Worm (Caenorhabditis elegans) whole organism, midembryonic: Measurements from ENCODE around the gene fust-1.

Experiments used
- cog-1 ChIP-seq: sonication (generic microtip); optimal IDR thresholded peaks from 2 replicates; lab custom pipeline; 2016; ENCODE audit warnings: missing genetic modification characterization, missing compliant biosample characterization
- flt-1 ChIP-seq: fragments of 200-800 bp; sonication (Bioruptor generic); IDR thresholded peaks from 2 replicates; pipeline ENCODE4 v1.3.6; 2022; ENCODE audit warnings: missing genetic modification characterization, missing compliant biosample characterization
- klf-2 ChIP-seq: fragments of 200-800 bp; sonication (Bioruptor generic); conservative IDR thresholded peaks from 2 replicates; pipeline ENCODE4 v1.3.6; 2022; ENCODE audit warnings: missing genetic modification reagents, missing genetic modification characterization, missing compliant biosample characterization
- med-1 ChIP-seq: sonication (generic microtip); optimal IDR thresholded peaks from 2 replicates; lab custom pipeline; 2017; ENCODE audit warnings: missing genetic modification characterization, mild to moderate bottlenecking, missing compliant biosample characterization, antibody characterized with exemption, missing genetic modification reagents; ENCODE audit not compliant: insufficient read depth
- tab-1 ChIP-seq: fragments of 200-800 bp; sonication (Bioruptor generic); IDR thresholded peaks from 2 replicates; pipeline ENCODE4 v1.3.6; 2022; ENCODE audit warnings: missing genetic modification characterization, missing compliant biosample characterization
- ztf-29 ChIP-seq: fragments of 200-800 bp; sonication (Bioruptor generic); IDR thresholded peaks from 2 replicates; pipeline ENCODE4 v1.3.6; 2022; ENCODE audit warnings: missing genetic modification reagents, missing genetic modification characterization, missing compliant biosample characterization

DNA sequence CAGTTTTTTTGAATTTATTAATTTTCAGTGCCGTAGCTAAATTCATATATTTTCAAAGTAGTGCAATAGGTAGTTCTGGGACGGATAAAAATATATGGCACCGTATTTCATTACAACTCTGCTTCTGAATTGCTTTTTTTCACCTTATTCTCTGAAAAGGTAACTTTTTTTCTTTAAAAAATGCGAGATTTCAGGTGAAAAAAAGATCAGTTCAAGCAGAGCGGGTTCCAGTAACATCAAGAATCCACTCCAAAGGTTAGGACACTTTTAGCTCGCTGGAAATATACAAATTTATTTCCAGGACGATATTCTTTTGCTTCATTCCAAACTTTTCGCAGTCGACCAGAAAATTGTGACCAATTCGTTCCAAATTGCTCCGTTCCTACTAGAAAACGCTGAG lies 4.3 kb upstream of the fust-1 start, which contains the start of gene T07F8.1:
- no peak for TF ChIP-seq klf-2
- no peak for TF ChIP-seq ztf-29 (GFP tag; lab: Robert Waterston, UW)
- TF ChIP-seq flt-1 (GFP tag; lab: Robert Waterston, UW), result no peak
- no peak for TF ChIP-seq med-1 (GFP tag; lab: Kevin White, UChicago)
- no peak for TF ChIP-seq cog-1 (tag; lab: Kevin White, UChicago)
- no peak for TF ChIP-seq tab-1
